Fruit fly (Drosophila melanogaster) whole organism, embryonic: ENCODE results near the gene CG43350.

Experiments
- Abd-B ChIP-seq: fragments of 200-800 bp; sonication (Bioruptor generic); optimal IDR thresholded peaks from 2 replicates; lab custom pipeline; 2018; ENCODE audit warnings: missing biosample characterization, mild to moderate bottlenecking, missing genetic modification characterization, moderate library complexity
- Asciz ChIP-seq: fragments of 200-800 bp; sonication (Bioruptor generic); optimal IDR thresholded peaks from 2 replicates; lab custom pipeline; 2017; ENCODE audit warnings: missing biosample characterization, mild to moderate bottlenecking, missing genetic modification characterization, missing genetic modification reagents
- B-H1 ChIP-seq: fragments of 200-800 bp; sonication (Bioruptor generic); IDR thresholded peaks from 3 replicates; pipeline ENCODE4 v1.3.6; 2022; ENCODE audit warnings: missing biosample characterization, missing genetic modification characterization
- Blimp-1 ChIP-seq: fragments of 200-800 bp; sonication (Bioruptor generic); optimal IDR thresholded peaks from 3 replicates; lab custom pipeline; 2018; ENCODE audit warnings: missing biosample characterization, missing genetic modification characterization, mild to moderate bottlenecking, moderate library complexity, missing genetic modification reagents
- BtbVII ChIP-seq: fragments of 200-800 bp; sonication (Bioruptor generic); optimal IDR thresholded peaks from 3 replicates; lab custom pipeline; 2017; ENCODE audit warnings: missing biosample characterization, mild to moderate bottlenecking, missing genetic modification characterization
- Bteb2 ChIP-seq: fragments of 200-800 bp; sonication (Bioruptor generic); optimal IDR thresholded peaks from 2 replicates; lab custom pipeline; 2016; ENCODE audit warnings: missing biosample characterization, missing genetic modification characterization
- CG10959 ChIP-seq: fragments of 200-800 bp; sonication (Bioruptor generic); IDR thresholded peaks from 2 replicates; pipeline ENCODE4 v1.3.6; 2022; ENCODE audit warnings: missing biosample characterization, missing genetic modification characterization
- CG15601 ChIP-seq: fragments of 200-800 bp; sonication (Bioruptor generic); optimal IDR thresholded peaks from 3 replicates; lab custom pipeline; 2019; ENCODE audit warnings: missing biosample characterization, mild to moderate bottlenecking, missing genetic modification characterization, moderate library complexity
- CG17186 ChIP-seq: fragments of 200-800 bp; sonication (Bioruptor generic); optimal IDR thresholded peaks from 3 replicates; lab custom pipeline; 2017; ENCODE audit warnings: missing biosample characterization, missing genetic modification reagents, missing genetic modification characterization
- CG17829 ChIP-seq: fragments of 200-800 bp; optimal IDR thresholded peaks from 2 replicates; lab custom pipeline; 2019; ENCODE audit warnings: missing biosample characterization, mild to moderate bottlenecking, missing genetic modification characterization, moderate library complexity
- CG1792 ChIP-seq: fragments of 200-800 bp; sonication (Bioruptor generic); optimal IDR thresholded peaks from 2 replicates; lab custom pipeline; 2016; ENCODE audit warnings: missing biosample characterization, missing genetic modification characterization
- CG2875 ChIP-seq: fragments of 200-800 bp; sonication (Bioruptor generic); optimal IDR thresholded peaks from 2 replicates; lab custom pipeline; 2017; ENCODE audit warnings: missing biosample characterization, mild to moderate bottlenecking, missing genetic modification characterization, missing genetic modification reagents
- CG30403 ChIP-seq: fragments of 200-800 bp; sonication (Bioruptor generic); optimal IDR thresholded peaks from 3 replicates; lab custom pipeline; 2016; ENCODE audit warnings: missing biosample characterization, missing genetic modification characterization
- CG3838 ChIP-seq: fragments of 200-800 bp; sonication (Bioruptor generic); optimal IDR thresholded peaks from 3 replicates; lab custom pipeline; 2016; ENCODE audit warnings: missing biosample characterization, missing genetic modification characterization
- CG4707 ChIP-seq: fragments of 200-800 bp; sonication (Bioruptor generic); optimal IDR thresholded peaks from 2 replicates; lab custom pipeline; 2018; ENCODE audit warnings: missing biosample characterization, mild to moderate bottlenecking, missing genetic modification characterization, moderate library complexity
- CG6175 ChIP-seq: fragments of 200-800 bp; sonication (Bioruptor generic); IDR thresholded peaks from 3 replicates; pipeline ENCODE4 v1.3.6; 2022; ENCODE audit warnings: missing biosample characterization, missing genetic modification characterization
- CG6254 ChIP-seq: fragments of 200-800 bp; sonication (Bioruptor generic); optimal IDR thresholded peaks from 3 replicates; lab custom pipeline; 2017; ENCODE audit warnings: mild to moderate bottlenecking, missing biosample characterization, missing genetic modification reagents, missing genetic modification characterization
- CG6765 ChIP-seq: fragments of 200-800 bp; sonication (Bioruptor generic); optimal IDR thresholded peaks from 3 replicates; lab custom pipeline; 2017; ENCODE audit warnings: missing biosample characterization, mild to moderate bottlenecking, missing genetic modification characterization
- CG8089 ChIP-seq: fragments of 200-800 bp; sonication (Bioruptor generic); optimal IDR thresholded peaks from 3 replicates; lab custom pipeline; 2016; ENCODE audit warnings: missing biosample characterization, missing genetic modification characterization
- CTCF ChIP-seq: fragments of 200-800 bp; sonication (Bioruptor generic); optimal IDR thresholded peaks from 2 replicates; lab custom pipeline; 2017; ENCODE audit warnings: missing biosample characterization, mild to moderate bottlenecking, missing genetic modification characterization, moderate library complexity
- CoRest ChIP-seq: fragments of 200-800 bp; sonication (Bioruptor generic); optimal IDR thresholded peaks from 3 replicates; lab custom pipeline; 2018; ENCODE audit warnings: missing biosample characterization, mild to moderate bottlenecking, missing genetic modification characterization, moderate library complexity
- E2f2 ChIP-seq: fragments of 200-800 bp; sonication (Bioruptor generic); IDR thresholded peaks from 2 replicates; pipeline ENCODE4 v1.3.6; 2022; ENCODE audit warnings: missing biosample characterization, missing genetic modification characterization
- Fer1 ChIP-seq: fragments of 200-800 bp; sonication (Bioruptor generic); optimal IDR thresholded peaks from 2 replicates; lab custom pipeline; 2017; ENCODE audit warnings: missing biosample characterization, mild to moderate bottlenecking, missing genetic modification characterization
- GATAe ChIP-seq: fragments of 200-800 bp; sonication (Bioruptor generic); conservative IDR thresholded peaks from 2 replicates; pipeline ENCODE4 v1.3.6; 2022; ENCODE audit warnings: missing biosample characterization, missing genetic modification characterization
- HLH54F ChIP-seq: fragments of 200-800 bp; sonication (Bioruptor generic); optimal IDR thresholded peaks from 3 replicates; lab custom pipeline; 2016; ENCODE audit warnings: missing biosample characterization, missing genetic modification characterization
- HLHmδ ChIP-seq: fragments of 200-800 bp; sonication (Bioruptor generic); optimal IDR thresholded peaks from 2 replicates; lab custom pipeline; 2018; ENCODE audit warnings: missing biosample characterization, mild to moderate bottlenecking, missing genetic modification characterization, moderate library complexity
- Hr51 ChIP-seq, 2 experiments: fragments of 200-800 bp; sonication (Bioruptor generic); optimal IDR thresholded peaks; 2 replicates in 1 of 2; 3 replicates in 1 of 2; lab custom pipeline; 2016 to 2018; ENCODE audit warnings: missing biosample characterization in 2 of 2, missing genetic modification characterization in 2 of 2, mild to moderate bottlenecking in 1 of 2, moderate library complexity in 1 of 2
- Opbp ChIP-seq: fragments of 200-800 bp; sonication (Bioruptor generic); IDR thresholded peaks from 3 replicates; pipeline ENCODE4 v1.3.6; 2022; ENCODE audit warnings: missing biosample characterization, missing genetic modification characterization; ENCODE audit not compliant: partially characterized antibody
- Ravus ChIP-seq: fragments of 200-800 bp; sonication (Bioruptor generic); IDR thresholded peaks from 2 replicates; pipeline ENCODE4 v1.3.6; 2022; ENCODE audit warnings: missing biosample characterization, missing genetic modification characterization
- Scr ChIP-seq: fragments of 200-800 bp; sonication (Bioruptor generic); IDR thresholded peaks from 2 replicates; pipeline ENCODE4 v1.3.6; 2022; ENCODE audit warnings: missing biosample characterization, missing genetic modification characterization; ENCODE audit not compliant: partially characterized antibody
- TFAM ChIP-seq: fragments of 200-800 bp; sonication (Bioruptor generic); optimal IDR thresholded peaks from 2 replicates; lab custom pipeline; 2017; ENCODE audit warnings: missing biosample characterization, missing genetic modification characterization, inconsistent platforms
- cato ChIP-seq: fragments of 200-800 bp; sonication (Bioruptor generic); optimal IDR thresholded peaks from 2 replicates; lab custom pipeline; 2016; ENCODE audit warnings: missing biosample characterization, missing genetic modification characterization, borderline replicate concordance
- chif ChIP-seq, 2 experiments: fragments of 200-800 bp; sonication (Bioruptor generic); optimal IDR thresholded peaks; 3 replicates each; lab custom pipeline; 2016; ENCODE audit warnings: missing biosample characterization in 2 of 2, missing genetic modification characterization in 2 of 2
- crc ChIP-seq: fragments of 200-800 bp; sonication (Bioruptor generic); optimal IDR thresholded peaks from 2 replicates; lab custom pipeline; 2016; ENCODE audit warnings: missing biosample characterization, missing genetic modification characterization
- crp ChIP-seq, 2 experiments: fragments of 200-800 bp; sonication (Bioruptor generic); optimal IDR thresholded peaks; 2 replicates in 1 of 2; 3 replicates in 1 of 2; lab custom pipeline; 2017; ENCODE audit warnings: missing biosample characterization in 2 of 2, missing genetic modification characterization in 2 of 2, mild to moderate bottlenecking in 1 of 2, moderate library complexity in 1 of 2
- dimm ChIP-seq: fragments of 200-800 bp; sonication (Bioruptor generic); IDR thresholded peaks from 2 replicates; pipeline ENCODE4 v1.3.6; 2022; ENCODE audit warnings: missing biosample characterization, missing genetic modification characterization
- grn ChIP-seq: fragments of 200-800 bp; sonication (Bioruptor generic); optimal IDR thresholded peaks from 3 replicates; lab custom pipeline; 2017; ENCODE audit warnings: missing biosample characterization, missing genetic modification characterization
- inv ChIP-seq: fragments of 200-800 bp; sonication (Bioruptor generic); IDR thresholded peaks from 2 replicates; pipeline ENCODE4 v1.3.6; 2022; ENCODE audit warnings: missing biosample characterization, missing genetic modification characterization; ENCODE audit not compliant: partially characterized antibody
- kah ChIP-seq: fragments of 200-800 bp; sonication (Bioruptor generic); optimal IDR thresholded peaks from 2 replicates; lab custom pipeline; 2018; ENCODE audit warnings: missing biosample characterization, mild to moderate bottlenecking, missing genetic modification characterization
- mam ChIP-seq: fragments of 200-800 bp; sonication (Bioruptor generic); optimal IDR thresholded peaks from 3 replicates; lab custom pipeline; 2016; ENCODE audit warnings: missing biosample characterization, missing genetic modification characterization
- mld ChIP-seq: fragments of 200-800 bp; sonication (Bioruptor generic); IDR thresholded peaks from 3 replicates; pipeline ENCODE4 v1.3.6; 2022; ENCODE audit warnings: missing biosample characterization, missing genetic modification characterization; ENCODE audit not compliant: partially characterized antibody
- nom ChIP-seq: fragments of 200-800 bp; sonication (Bioruptor generic); optimal IDR thresholded peaks from 2 replicates; lab custom pipeline; 2017; ENCODE audit warnings: missing biosample characterization, missing genetic modification characterization, mild to moderate bottlenecking, moderate library complexity, missing genetic modification reagents
- psq ChIP-seq: fragments of 200-800 bp; sonication (Bioruptor generic); optimal IDR thresholded peaks from 2 replicates; lab custom pipeline; 2017; ENCODE audit warnings: missing biosample characterization, missing genetic modification characterization
- repo ChIP-seq: fragments of 200-800 bp; sonication (Bioruptor generic); optimal IDR thresholded peaks from 2 replicates; lab custom pipeline; 2016; ENCODE audit warnings: missing biosample characterization, missing genetic modification characterization
- sc ChIP-seq, 3 experiments: fragments of >200 bp in 2 of 3; fragments of 200-800 bp in 1 of 3; sonication (Bioruptor generic) in 1 of 3; optimal IDR thresholded peaks; 2 replicates in 2 of 3; 3 replicates in 1 of 3; lab custom pipeline; 2017; ENCODE audit warnings: mild to moderate bottlenecking in 1 of 3, missing biosample characterization in 1 of 3, missing genetic modification characterization in 1 of 3, missing genetic modification reagents in 1 of 3
- sqz ChIP-seq: fragments of 200-800 bp; sonication (Bioruptor generic); optimal IDR thresholded peaks from 3 replicates; lab custom pipeline; 2018; ENCODE audit warnings: missing biosample characterization, mild to moderate bottlenecking, missing genetic modification characterization
- ssp ChIP-seq: fragments of 200-800 bp; sonication (Bioruptor generic); IDR thresholded peaks from 2 replicates; pipeline ENCODE4 v1.3.6; 2022; ENCODE audit warnings: missing biosample characterization, missing genetic modification characterization
- tgo ChIP-seq: fragments of 200-800 bp; sonication (Bioruptor generic); IDR thresholded peaks from 3 replicates; pipeline ENCODE4 v1.3.6; 2022; ENCODE audit warnings: missing biosample characterization, missing genetic modification characterization
- wor ChIP-seq: fragments of 200-800 bp; sonication (Bioruptor generic); IDR thresholded peaks from 2 replicates; pipeline ENCODE4 v1.3.6; 2022; ENCODE audit warnings: missing biosample characterization, missing genetic modification characterization

The CG43350 gene

DNA sequence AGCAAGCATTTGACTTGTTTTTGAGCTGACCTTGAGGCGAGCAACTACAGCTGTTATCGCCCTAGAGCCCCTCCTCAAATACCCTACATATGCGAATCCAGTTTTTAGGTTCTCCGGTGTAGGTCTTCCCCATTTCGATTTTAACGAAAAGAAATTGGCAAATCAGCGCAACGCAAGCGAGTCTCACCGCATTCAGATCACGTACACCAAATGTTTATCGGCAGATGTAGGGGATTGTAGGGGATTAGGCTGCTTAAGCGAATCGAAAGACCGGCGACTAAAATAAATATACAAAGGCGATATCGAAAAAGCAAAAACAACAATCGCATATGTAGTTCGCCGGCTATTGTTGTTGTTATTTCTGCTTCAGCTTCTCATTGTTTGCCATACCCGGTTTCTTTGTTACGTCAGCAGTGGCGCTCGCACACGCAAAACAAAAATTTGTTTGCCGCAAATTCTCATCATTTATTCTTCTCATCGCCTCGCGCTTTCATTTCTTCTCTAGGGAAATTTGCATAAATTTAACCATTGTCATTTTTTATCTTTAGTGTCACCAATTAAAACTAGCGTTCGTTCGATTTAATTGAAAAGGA lies 38.8 kb downstream of the CG43350 start (continued):
- peak; percentile 51; the same call in 1 of the 3 replicates for TF ChIP-seq CG6175 (GFP tag; lab: Robert Waterston, UW)
- TF ChIP-seq B-H1 (GFP tag; lab: Robert Waterston, UW): peak; percentile 45; the same call in 1 of the 3 replicates
- peak; percentile 52 for TF ChIP-seq Fer1 (GFP tag; lab: Kevin White, UChicago)
- TF ChIP-seq Abd-B (GFP tag; lab: Kevin White, UChicago): peak; percentile 61
- TF ChIP-seq repo (GFP tag; lab: Kevin White, UChicago): peak; percentile 56
- TF ChIP-seq sc (optimal IDR thresholded peaks at IDR 0.05; lab: Kevin White, UChicago): no peak
- no peak for TF ChIP-seq sc (GFP tag; optimal IDR thresholded peaks at IDR 0.05; lab: Kevin White, UChicago)
- no peak for TF ChIP-seq CTCF
- TF ChIP-seq grn (GFP tag; lab: Kevin White, UChicago): no peak
- TF ChIP-seq CG1792 (GFP tag; lab: Kevin White, UChicago): peak; percentile 64
- no peak for TF ChIP-seq CG4707 (GFP tag; lab: Kevin White, UChicago)
- peak; percentile 59 to 76 for TF ChIP-seq chif (GFP tag; optimal IDR thresholded peaks at IDR 0.05; lab: Kevin White, UChicago)
- no peak for TF ChIP-seq kah
- no peak for TF ChIP-seq CG17186 (GFP tag; lab: Kevin White, UChicago)
- TF ChIP-seq Blimp-1 (GFP tag; lab: Kevin White, UChicago): peak; percentile 21
- TF ChIP-seq Asciz: no peak
- TF ChIP-seq wor (GFP tag; lab: Robert Waterston, UW): no peak
- TF ChIP-seq crp (GFP tag; optimal IDR thresholded peaks at IDR 0.05; lab: Kevin White, UChicago): peak in 1 of 2 experiments; percentile 14
- TF ChIP-seq Hr51 (GFP tag; optimal IDR thresholded peaks at IDR 0.05; lab: Kevin White, UChicago): peak; percentile 53 to 58
- TF ChIP-seq CG17829 (tag; lab: Kevin White, UChicago): peak; percentile 6
- no peak for TF ChIP-seq CG10959 (GFP tag; lab: Robert Waterston, UW)
- no peak for TF ChIP-seq dimm
- no peak; the same call in 1 of the 2 replicates for TF ChIP-seq Ravus (GFP tag; lab: Robert Waterston, UW)
- no peak for TF ChIP-seq CG15601 (tag; lab: Kevin White, UChicago)
- TF ChIP-seq mld (GFP tag; lab: Robert Waterston, UW): no peak
- peak; percentile 55 for TF ChIP-seq BtbVII
- TF ChIP-seq Bteb2 (GFP tag; lab: Kevin White, UChicago): peak; percentile 65
- TF ChIP-seq sqz: no peak
- no peak for TF ChIP-seq CG6254 (GFP tag; lab: Kevin White, UChicago)
- TF ChIP-seq psq: peak; percentile 28
- TF ChIP-seq ssp (GFP tag; lab: Robert Waterston, UW): no peak
- TF ChIP-seq Scr (GFP tag; lab: Robert Waterston, UW): no peak
- TF ChIP-seq nom (GFP tag; lab: Kevin White, UChicago): peak; percentile 84
- TF ChIP-seq CoRest (tag; lab: Kevin White, UChicago): peak; percentile 62
- TF ChIP-seq CG30403: peak; percentile 75
- TF ChIP-seq CG8089 (GFP tag; lab: Kevin White, UChicago): no peak
- TF ChIP-seq inv (GFP tag; lab: Robert Waterston, UW): no peak
- TF ChIP-seq E2f2: no peak
- no peak for TF ChIP-seq Opbp (GFP tag; lab: Robert Waterston, UW)
- peak; percentile 50 for TF ChIP-seq crc (GFP tag; lab: Kevin White, UChicago)
- TF ChIP-seq HLHmδ (GFP tag; lab: Kevin White, UChicago): no peak
- peak; percentile 20 for TF ChIP-seq CG6765 (GFP tag; lab: Kevin White, UChicago)
- TF ChIP-seq GATAe (GFP tag; lab: Robert Waterston, UW): 0 out of 2 replicates have a peak, but pooled peaks have one; percentile 23
- TF ChIP-seq TFAM (GFP tag; lab: Kevin White, UChicago): no peak
- peak; percentile 82 for TF ChIP-seq HLH54F
- TF ChIP-seq tgo (GFP tag; lab: Robert Waterston, UW): peak; percentile 63; the same call in 2 of the 3 replicates
- no peak for TF ChIP-seq cato (GFP tag; lab: Kevin White, UChicago)
- no peak for TF ChIP-seq CG3838 (GFP tag; lab: Kevin White, UChicago)
- TF ChIP-seq mam (GFP tag; lab: Kevin White, UChicago): peak; percentile 88
- TF ChIP-seq CG2875: no peak
